Worm (Caenorhabditis elegans) whole organism, L4/young adult: Measurements from ENCODE around the gene T01E8.1.

Source experiments
- W03F9.2 ChIP-seq: fragments of 150-350 bp; optimal IDR thresholded peaks from 2 replicates; lab custom pipeline; 2014; ENCODE audit warnings: missing biosample characterization, missing genetic modification characterization
- dao-5 ChIP-seq: sonication (generic microtip); optimal IDR thresholded peaks from 2 replicates; lab custom pipeline; 2016; ENCODE audit warnings: missing genotype, missing genetic modification characterization, moderate library complexity, missing compliant biosample characterization
- him-1 ChIP-seq: sonication (generic microtip); optimal IDR thresholded peaks from 2 replicates; lab custom pipeline; 2016; ENCODE audit warnings: missing genotype, missing genetic modification reagents, missing genetic modification characterization, missing compliant biosample characterization

ce11 chrII:10164137-10164536 is 42.4 kb upstream of the T01E8.1 start:
- TF ChIP-seq him-1 (tag; lab: Kevin White, UChicago) (no peak), W03F9.2 (tag; lab: Kevin White, UChicago) (no peak), dao-5 (tag; lab: Kevin White, UChicago) (no peak)
